Fruit fly (Drosophila melanogaster): ENCODE measurements around the gene CG13032.

dm6 chr3L:16634091-16634490 lies 39.7 kb upstream of the CG13032 start:
- TF ChIP-seq CG32121 (GFP tag; IDR thresholded peaks at IDR 0.05) = no peak
- TF ChIP-seq rn (GFP tag; IDR thresholded peaks at IDR 0.05) = no peak
- no peak for TF ChIP-seq Pif1B (GFP tag; optimal IDR thresholded peaks at IDR 0.05)
- no peak; the same call in 2 of the 3 replicates for TF ChIP-seq fd96Ca (GFP tag; IDR thresholded peaks at IDR 0.05)
- no peak for TF ChIP-seq CG34367 (tag; optimal IDR thresholded peaks at IDR 0.05)
- no peak for TF ChIP-seq CG14655 (GFP tag; optimal IDR thresholded peaks at IDR 0.05)
- no peak for TF ChIP-seq CG8301 (tag; optimal IDR thresholded peaks at IDR 0.05)
- no peak for TF ChIP-seq D1 (tag; optimal IDR thresholded peaks at IDR 0.05)
- TF ChIP-seq Snoo (tag; optimal IDR thresholded peaks at IDR 0.05) = no peak
- TF ChIP-seq CG4496 (GFP tag; IDR thresholded peaks at IDR 0.05) = no peak
- no peak for TF ChIP-seq CG15710 (tag; optimal IDR thresholded peaks at IDR 0.05)
- TF ChIP-seq CG12605 (GFP tag; IDR thresholded peaks at IDR 0.05) = no peak
